Fruit fly (Drosophila melanogaster): ENCODE measurements around the gene CG2017.
A peak's percentile ranks its signal among the peaks of the same experiment; 100 is the strongest.

The CG2017 gene

dm6 chr3R:5838683-5839365 is 23.4 kb downstream of the CG2017 start (continued):
- no peak for TF ChIP-seq bowl (GFP tag; IDR thresholded peaks at IDR 0.05)

dm6 chr3R:5836536-5836935 is 25.7 kb downstream of the CG2017 start:
- no peak for TF ChIP-seq HmgD (GFP tag; optimal IDR thresholded peaks at IDR 0.05)
- TF ChIP-seq CG1647 (GFP tag; optimal IDR thresholded peaks at IDR 0.05), result no peak
- TF ChIP-seq CG6272 (GFP tag; IDR thresholded peaks at IDR 0.05), result no peak
- no peak for TF ChIP-seq dati (GFP tag; IDR thresholded peaks at IDR 0.05)
- no peak for TF ChIP-seq toy (GFP tag; IDR thresholded peaks at IDR 0.05)
- TF ChIP-seq Side (GFP tag; optimal IDR thresholded peaks at IDR 0.05), result no peak
- TF ChIP-seq CG11093 (GFP tag; IDR thresholded peaks at IDR 0.05), result no peak
- peak; percentile 68 for TF ChIP-seq mirr (GFP tag; optimal IDR thresholded peaks at IDR 0.05)
- no peak for TF ChIP-seq CG16779 (GFP tag; IDR thresholded peaks at IDR 0.05)
- peak; percentile 49 for TF ChIP-seq grn (GFP tag; optimal IDR thresholded peaks at IDR 0.05)
- TF ChIP-seq Ets97D (GFP tag; optimal IDR thresholded peaks at IDR 0.05), result no peak
- TF ChIP-seq CG8290 (GFP tag; optimal IDR thresholded peaks at IDR 0.05), result no peak
- TF ChIP-seq CG8290 (tag; optimal IDR thresholded peaks at IDR 0.05), result no peak
- no peak for TF ChIP-seq lab (GFP tag; optimal IDR thresholded peaks at IDR 0.05)
- TF ChIP-seq CG32532 (GFP tag; IDR thresholded peaks at IDR 0.05), result no peak
- TF ChIP-seq az2 (GFP tag; optimal IDR thresholded peaks at IDR 0.05), result no peak
- TF ChIP-seq exex (tag; optimal IDR thresholded peaks at IDR 0.05), result peak; percentile 84
- no peak for TF ChIP-seq CG2129 (GFP tag; IDR thresholded peaks at IDR 0.05; ENCODE audit: partially characterized antibody)
- no peak for TF ChIP-seq HLH3B (GFP tag; IDR thresholded peaks at IDR 0.05)
- TF ChIP-seq sug (tag; optimal IDR thresholded peaks at IDR 0.05), result peak; percentile 2
- TF ChIP-seq CG7271 (tag; optimal IDR thresholded peaks at IDR 0.05), result no peak
- peak; percentile 50; the same call in 2 of the 3 replicates for TF ChIP-seq HLH4C (GFP tag; IDR thresholded peaks at IDR 0.05; ENCODE audit: partially characterized antibody)

- no peak for TF ChIP-seq Gsc (GFP tag; IDR thresholded peaks at IDR 0.05)
- no peak for TF ChIP-seq HLHmδ (GFP tag; optimal IDR thresholded peaks at IDR 0.05)
- TF ChIP-seq CG11247 (GFP tag; IDR thresholded peaks at IDR 0.05), result no peak
- TF ChIP-seq Ada2b (GFP tag; IDR thresholded peaks at IDR 0.05), result peak; percentile 26; the same call in 1 of the 2 replicates
- TF ChIP-seq CG12659 (GFP tag; optimal IDR thresholded peaks at IDR 0.05), result no peak
- no peak for TF ChIP-seq CG31441 (GFP tag; IDR thresholded peaks at IDR 0.05)
- TF ChIP-seq CG11085 (GFP tag; IDR thresholded peaks at IDR 0.05), result no peak
- no peak for TF ChIP-seq CG17829 (tag; optimal IDR thresholded peaks at IDR 0.05)
- TF ChIP-seq zfh1 (GFP tag; IDR thresholded peaks at IDR 0.05), result no peak
- no peak for TF ChIP-seq Mes4 (GFP tag; optimal IDR thresholded peaks at IDR 0.05)
- TF ChIP-seq CG5180 (GFP tag; optimal IDR thresholded peaks at IDR 0.05), result no peak
- TF ChIP-seq C15 (GFP tag; IDR thresholded peaks at IDR 0.05), result 0 out of 3 replicates have a peak, but pooled peaks have one; percentile 19
- no peak for TF ChIP-seq gsb (GFP tag; IDR thresholded peaks at IDR 0.05)
- TF ChIP-seq Nf-YB (GFP tag; optimal IDR thresholded peaks at IDR 0.05), result no peak
- TF ChIP-seq CG10209 (GFP tag; optimal IDR thresholded peaks at IDR 0.05), result no peak
- TF ChIP-seq CG2202 (tag; optimal IDR thresholded peaks at IDR 0.05), result no peak
- no peak for TF ChIP-seq Bteb2 (GFP tag; optimal IDR thresholded peaks at IDR 0.05)
- no peak for TF ChIP-seq CG7372 (GFP tag; IDR thresholded peaks at IDR 0.05)
- TF ChIP-seq CG14050 (GFP tag; IDR thresholded peaks at IDR 0.05), result no peak
- no peak for TF ChIP-seq amos (GFP tag; IDR thresholded peaks at IDR 0.05; ENCODE audit: partially characterized antibody)
- TF ChIP-seq odd (GFP tag; optimal IDR thresholded peaks at IDR 0.05), result no peak
- TF ChIP-seq ERR (GFP tag; optimal IDR thresholded peaks at IDR 0.05), result no peak
- TF ChIP-seq insv (GFP tag; optimal IDR thresholded peaks at IDR 0.05), result no peak
- TF ChIP-seq hbn (GFP tag; IDR thresholded peaks at IDR 0.05; ENCODE audit: partially characterized antibody), result no peak
- no peak for TF ChIP-seq CG11456 (GFP tag; IDR thresholded peaks at IDR 0.05)
- TF ChIP-seq Dbx (GFP tag; IDR thresholded peaks at IDR 0.05), result no peak
- peak; percentile 40; the same call in 1 of the 2 replicates for TF ChIP-seq CG32532 (GFP tag; IDR thresholded peaks at IDR 0.05)
Observed at dm6 chr3R:5833948-5834504, 28.2 kb downstream of the CG2017 start.
